Worm (Caenorhabditis elegans) whole organism, early embryonic: ENCODE results near the gene F07A11.4.

Experiments used
- F13C5.2 ChIP-seq: sonication (generic microtip); optimal IDR thresholded peaks from 2 replicates; lab custom pipeline; 2017; ENCODE audit warnings: mild to moderate bottlenecking, missing genetic modification characterization, inconsistent platforms, missing compliant biosample characterization
- ama-1 ChIP-seq: fragments of 150-350 bp; optimal IDR thresholded peaks from 2 replicates; lab custom pipeline; 2014
- flt-1 ChIP-seq: fragments of 200-800 bp; sonication (Bioruptor generic); IDR thresholded peaks from 2 replicates; pipeline ENCODE4 v1.3.6; 2022; ENCODE audit warnings: missing genetic modification characterization, missing compliant biosample characterization
- hmbx-1 ChIP-seq: sonication (generic microtip); optimal IDR thresholded peaks from 2 replicates; lab custom pipeline; 2016; ENCODE audit warnings: mild to moderate bottlenecking, missing genetic modification characterization, missing compliant biosample characterization
- scrt-1 ChIP-seq: fragments of 200-800 bp; sonication (Bioruptor generic); IDR thresholded peaks from 2 replicates; pipeline ENCODE4 v1.3.6; 2022; ENCODE audit warnings: missing genetic modification characterization, missing compliant biosample characterization
- sea-1 ChIP-seq: fragments of 200-800 bp; sonication (Bioruptor generic); conservative IDR thresholded peaks from 2 replicates; pipeline ENCODE4 v1.3.6; 2022; ENCODE audit warnings: missing genetic modification characterization, missing compliant biosample characterization

DNA sequence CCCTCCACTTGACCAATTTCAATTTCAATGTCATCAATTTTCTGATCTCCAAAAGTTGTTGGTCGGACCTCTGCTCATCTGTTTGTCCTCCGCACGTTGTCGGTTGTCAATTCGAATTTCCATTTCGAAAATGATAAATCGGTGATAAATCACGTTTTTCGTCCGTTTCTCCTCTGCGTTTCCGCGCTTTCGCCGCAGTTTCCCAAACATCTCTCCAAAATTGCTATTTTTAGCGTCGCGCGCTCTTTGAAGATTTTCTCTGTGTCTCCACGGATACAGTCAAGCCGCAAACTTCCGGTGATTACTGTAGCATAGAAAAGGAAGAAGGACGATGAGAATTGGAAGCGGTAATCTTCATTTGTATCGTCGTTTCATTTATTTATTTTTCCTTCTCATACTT lies 41.2 kb downstream of the F07A11.4 start:
- TF ChIP-seq F13C5.2 (tag; lab: Kevin White, UChicago): no peak
- TF ChIP-seq ama-1 (lab: Kevin White, UChicago): no peak
- TF ChIP-seq flt-1 (GFP tag; lab: Robert Waterston, UW): no peak
- TF ChIP-seq sea-1 (GFP tag; lab: Robert Waterston, UW): no peak
- TF ChIP-seq hmbx-1 (tag; lab: Kevin White, UChicago): no peak
- TF ChIP-seq scrt-1: no peak
